Worm (Caenorhabditis elegans) whole organism, L2 larva: ENCODE measurements around the gene R09A8.9.

Source experiments
- ZK546.5 ChIP-seq: sonication (generic microtip); optimal IDR thresholded peaks from 2 replicates; lab custom pipeline; 2017; ENCODE audit warnings: missing biosample characterization, missing genetic modification characterization
- aly-2 ChIP-seq: fragments of 150-350 bp; optimal IDR thresholded peaks from 2 replicates; lab custom pipeline; 2014; ENCODE audit warnings: missing biosample characterization, missing genetic modification characterization
- ama-1 ChIP-seq: fragments of 150-350 bp; optimal IDR thresholded peaks from 2 replicates; lab custom pipeline; 2018; ENCODE audit warnings: inconsistent platforms
- ceh-16 ChIP-seq: fragments of 150-350 bp; optimal IDR thresholded peaks from 2 replicates; lab custom pipeline; 2014; ENCODE audit warnings: missing biosample characterization, missing genetic modification characterization
- egl-27 ChIP-seq: sonication (generic microtip); optimal IDR thresholded peaks from 3 replicates; lab custom pipeline; 2017; ENCODE audit warnings: missing biosample characterization, missing genetic modification reagents, missing genetic modification characterization
- mbf-1 ChIP-seq: sonication (generic microtip); optimal IDR thresholded peaks from 2 replicates; lab custom pipeline; 2017; ENCODE audit warnings: missing biosample characterization, missing genetic modification characterization
- nhr-11 ChIP-seq: fragments of 150-350 bp; optimal IDR thresholded peaks from 2 replicates; lab custom pipeline; 2014; ENCODE audit warnings: missing biosample characterization, missing genetic modification characterization
- nhr-12 ChIP-seq: fragments of 150-350 bp; optimal IDR thresholded peaks from 2 replicates; lab custom pipeline; 2014; ENCODE audit warnings: missing biosample characterization, missing genetic modification characterization
- nhr-129 ChIP-seq: fragments of 150-350 bp; optimal IDR thresholded peaks from 2 replicates; lab custom pipeline; 2014; ENCODE audit warnings: missing biosample characterization, missing genetic modification characterization
- nhr-23 ChIP-seq: fragments of 150-350 bp; optimal IDR thresholded peaks from 2 replicates; lab custom pipeline; 2014; ENCODE audit warnings: missing biosample characterization, missing genetic modification reagents, missing genetic modification characterization
- nhr-237 ChIP-seq: fragments of 150-350 bp; optimal IDR thresholded peaks from 2 replicates; lab custom pipeline; 2014; ENCODE audit warnings: missing biosample characterization, missing genetic modification characterization
- nhr-6 ChIP-seq: fragments of 150-350 bp; optimal IDR thresholded peaks from 2 replicates; lab custom pipeline; 2014; ENCODE audit warnings: missing biosample characterization, missing genetic modification characterization
- sma-3 ChIP-seq: sonication (generic microtip); optimal IDR thresholded peaks from 2 replicates; lab custom pipeline; 2016; ENCODE audit warnings: missing genetic modification reagents, missing genetic modification characterization, missing compliant biosample characterization
- snpc-4 ChIP-seq: fragments of 150-350 bp; optimal IDR thresholded peaks from 2 replicates; lab custom pipeline; 2014; ENCODE audit warnings: missing biosample characterization, missing genetic modification characterization
- unc-39 ChIP-seq: fragments of 150-350 bp; optimal IDR thresholded peaks from 2 replicates; lab custom pipeline; 2014; ENCODE audit warnings: missing biosample characterization, missing genetic modification characterization
- unc-62 ChIP-seq: fragments of 150-350 bp; optimal IDR thresholded peaks from 2 replicates; lab custom pipeline; 2014; ENCODE audit warnings: missing biosample characterization, missing genetic modification reagents, missing genetic modification characterization
- ztf-11 ChIP-seq: sonication (generic microtip); optimal IDR thresholded peaks from 2 replicates; lab custom pipeline; 2017; ENCODE audit warnings: missing biosample characterization, missing genetic modification characterization
- ztf-4 ChIP-seq: fragments of 150-350 bp; optimal IDR thresholded peaks from 2 replicates; lab custom pipeline; 2014; ENCODE audit warnings: missing biosample characterization, missing genetic modification characterization

The R09A8.9 gene

DNA sequence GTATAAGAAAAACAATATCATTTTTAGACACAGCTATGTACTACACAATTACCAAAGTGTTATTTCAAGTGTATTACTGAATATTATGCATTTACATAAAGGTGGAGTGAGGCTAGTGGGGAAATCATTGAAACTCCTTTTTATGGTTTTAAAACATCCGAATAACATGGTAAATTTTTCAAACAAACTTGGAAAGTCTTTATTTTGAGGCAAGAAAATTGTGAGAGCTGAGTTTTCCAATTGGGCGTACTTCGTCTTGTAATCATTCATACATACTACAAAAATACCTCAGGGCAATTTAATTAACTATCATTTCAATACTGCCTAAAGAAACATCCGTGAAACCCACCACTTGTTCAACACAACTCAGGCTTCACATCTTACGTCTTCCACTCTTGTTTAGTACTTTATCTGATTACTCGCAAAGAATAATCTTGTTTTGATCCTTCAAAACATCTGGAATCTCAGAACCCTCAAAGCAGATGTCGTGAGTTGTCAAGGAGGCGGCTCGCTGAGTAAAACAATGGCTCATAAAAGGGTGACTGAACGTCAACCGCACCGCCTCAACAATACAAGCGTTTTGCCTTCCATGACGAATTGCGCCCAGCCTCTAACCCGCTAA is 42.9 kb downstream of the R09A8.9 start, which contains the start of gene zmp-5:
zmp-5 (plus strand) TSS at position 572 of the 622 bp plus-strand sequence.
- TF ChIP-seq nhr-11 (tag; lab: Kevin White, UChicago) (no peak), ztf-11 (no peak), aly-2 (tag; lab: Kevin White, UChicago) (no peak), sma-3 (GFP tag; lab: Kevin White, UChicago) (no peak), egl-27 (tag; lab: Kevin White, UChicago) (no peak), nhr-237 (tag; lab: Kevin White, UChicago) (no peak), nhr-129 (tag; lab: Kevin White, UChicago) (no peak), unc-62 (no peak), nhr-6 (no peak), unc-39 (tag; lab: Kevin White, UChicago) (no peak), ztf-4 (no peak), mbf-1 (no peak), snpc-4 (tag; lab: Kevin White, UChicago) (no peak), nhr-23 (tag; lab: Kevin White, UChicago) (no peak), nhr-12 (tag; lab: Kevin White, UChicago) (no peak), ceh-16 (tag; lab: Kevin White, UChicago) (no peak), ama-1 (lab: Kevin White, UChicago) (no peak), ZK546.5 (tag; lab: Kevin White, UChicago) (no peak)
- TF ChIP-seq, all 48 proteins: peak for 0
